Fruit fly (Drosophila melanogaster) whole organism, prepupa: ENCODE measurements around the gene CG12662.
A peak's percentile ranks its signal among the peaks of the same experiment; 100 is the strongest.

Experiments used
- Blimp-1 ChIP-seq: fragments of 200-800 bp; sonication (Bioruptor generic); optimal IDR thresholded peaks from 3 replicates; lab custom pipeline; 2017; ENCODE audit warnings: missing biosample characterization, missing genetic modification characterization, mild to moderate bottlenecking, moderate library complexity, missing genetic modification reagents
- CG11762 ChIP-seq: fragments of 200-800 bp; sonication (Bioruptor generic); optimal IDR thresholded peaks from 3 replicates; lab custom pipeline; 2016; ENCODE audit warnings: missing biosample characterization, missing genetic modification characterization; ENCODE audit not compliant: insufficient read depth
- CG15336 ChIP-seq: fragments of 200-800 bp; sonication (Bioruptor generic); IDR thresholded peaks from 2 replicates; pipeline ENCODE4 v1.3.6; 2022; ENCODE audit warnings: missing biosample characterization, missing genetic modification characterization
- CG1621 ChIP-seq: fragments of 200-800 bp; sonication (Bioruptor generic); optimal IDR thresholded peaks from 3 replicates; lab custom pipeline; 2018; ENCODE audit warnings: missing biosample characterization, mild to moderate bottlenecking, missing genetic modification characterization
- CG16779 ChIP-seq: fragments of 200-800 bp; sonication (Bioruptor generic); optimal IDR thresholded peaks from 3 replicates; lab custom pipeline; 2017; ENCODE audit warnings: missing biosample characterization, mild to moderate bottlenecking, missing genetic modification characterization
- CG31627 ChIP-seq: fragments of 200-800 bp; sonication (Bioruptor generic); optimal IDR thresholded peaks from 3 replicates; lab custom pipeline; 2016; ENCODE audit warnings: missing biosample characterization, missing genetic modification characterization
- CG34406 ChIP-seq: fragments of 200-800 bp; sonication (Bioruptor generic); optimal IDR thresholded peaks from 3 replicates; lab custom pipeline; 2016; ENCODE audit warnings: missing biosample characterization, missing genetic modification characterization
- CG4318 ChIP-seq: fragments of 200-800 bp; sonication (Bioruptor generic); optimal IDR thresholded peaks from 3 replicates; lab custom pipeline; 2017; ENCODE audit warnings: missing biosample characterization, mild to moderate bottlenecking, missing genetic modification characterization
- CG6163 ChIP-seq: fragments of 200-800 bp; sonication (Bioruptor generic); IDR thresholded peaks from 3 replicates; pipeline ENCODE4 v1.3.6; 2022; ENCODE audit warnings: missing biosample characterization, missing genetic modification characterization
- CG6276 ChIP-seq: fragments of 200-800 bp; sonication (Bioruptor generic); optimal IDR thresholded peaks from 2 replicates; lab custom pipeline; 2017; ENCODE audit warnings: missing biosample characterization, mild to moderate bottlenecking, missing genetic modification characterization
- CG6792 ChIP-seq: fragments of 200-800 bp; sonication (Bioruptor generic); optimal IDR thresholded peaks from 3 replicates; lab custom pipeline; 2016; ENCODE audit warnings: missing biosample characterization, missing genetic modification characterization
- CG6808 ChIP-seq: fragments of 200-800 bp; sonication (Bioruptor generic); optimal IDR thresholded peaks from 3 replicates; lab custom pipeline; 2017; ENCODE audit warnings: missing biosample characterization, missing genetic modification characterization, mild to moderate bottlenecking, moderate library complexity, missing genetic modification reagents
- CG6854 ChIP-seq: fragments of 200-800 bp; sonication (Bioruptor generic); optimal IDR thresholded peaks from 2 replicates; lab custom pipeline; 2017; ENCODE audit warnings: missing biosample characterization, mild to moderate bottlenecking, missing genetic modification characterization
- CG8319 ChIP-seq: fragments of 200-800 bp; sonication (Bioruptor generic); optimal IDR thresholded peaks from 3 replicates; lab custom pipeline; 2016; ENCODE audit warnings: missing biosample characterization, missing genetic modification characterization
- CG9139 ChIP-seq: fragments of 200-800 bp; sonication (Bioruptor generic); optimal IDR thresholded peaks from 3 replicates; lab custom pipeline; 2017; ENCODE audit warnings: missing biosample characterization, mild to moderate bottlenecking, missing genetic modification characterization
- Eip78C ChIP-seq: fragments of 200-800 bp; sonication (Bioruptor generic); peaks from one replicate; lab custom pipeline; 2016; ENCODE audit warnings: missing biosample characterization, missing genetic modification characterization
- Eip93F ChIP-seq: fragments of 200-800 bp; sonication (Bioruptor generic); optimal IDR thresholded peaks from 2 replicates; lab custom pipeline; 2016; ENCODE audit warnings: missing biosample characterization, mild to moderate bottlenecking, missing genetic modification characterization
- Ets21C ChIP-seq: fragments of 200-800 bp; sonication (Bioruptor generic); optimal IDR thresholded peaks from 3 replicates; lab custom pipeline; 2016; ENCODE audit warnings: missing biosample characterization, missing genetic modification characterization
- Ets96B ChIP-seq: fragments of 200-800 bp; optimal IDR thresholded peaks from 2 replicates; lab custom pipeline; 2019; ENCODE audit warnings: missing biosample characterization, mild to moderate bottlenecking, missing genetic modification characterization, moderate library complexity
- Hr39 ChIP-seq: fragments of 200-800 bp; sonication (Bioruptor generic); optimal IDR thresholded peaks from 2 replicates; lab custom pipeline; 2016; ENCODE audit warnings: missing biosample characterization, missing genetic modification characterization
- Lpt ChIP-seq: fragments of 200-800 bp; sonication (Bioruptor generic); optimal IDR thresholded peaks from 3 replicates; lab custom pipeline; 2016; ENCODE audit warnings: missing biosample characterization, missing genetic modification characterization
- Met ChIP-seq: fragments of 200-800 bp; sonication (Bioruptor generic); optimal IDR thresholded peaks from 3 replicates; lab custom pipeline; 2016; ENCODE audit warnings: missing biosample characterization, missing genetic modification characterization
- OdsH ChIP-seq: fragments of 200-800 bp; sonication (Bioruptor generic); optimal IDR thresholded peaks from 3 replicates; lab custom pipeline; 2016; ENCODE audit warnings: missing biosample characterization, missing genetic modification characterization
- Smox ChIP-seq: fragments of 200-800 bp; sonication (Bioruptor generic); optimal IDR thresholded peaks from 3 replicates; lab custom pipeline; 2016; ENCODE audit warnings: missing biosample characterization, missing genetic modification characterization
- Sox102F ChIP-seq: fragments of 200-800 bp; sonication (Bioruptor generic); optimal IDR thresholded peaks from 2 replicates; lab custom pipeline; 2016; ENCODE audit warnings: missing biosample characterization, mild to moderate bottlenecking, missing genetic modification characterization
- Sox14 ChIP-seq: fragments of 200-800 bp; sonication (Bioruptor generic); optimal IDR thresholded peaks from 3 replicates; lab custom pipeline; 2016; ENCODE audit warnings: missing biosample characterization, missing genetic modification characterization
- Sox15 ChIP-seq: fragments of 200-800 bp; sonication (Bioruptor generic); optimal IDR thresholded peaks from 3 replicates; lab custom pipeline; 2016; ENCODE audit warnings: missing biosample characterization, missing genetic modification characterization
- achi ChIP-seq: fragments of 200-800 bp; sonication (Bioruptor generic); optimal IDR thresholded peaks from 3 replicates; lab custom pipeline; 2016; ENCODE audit warnings: missing biosample characterization, missing genetic modification characterization
- acj6 ChIP-seq: fragments of 200-800 bp; sonication (Bioruptor generic); optimal IDR thresholded peaks from 3 replicates; lab custom pipeline; 2016; ENCODE audit warnings: missing biosample characterization, missing genetic modification characterization
- cyc ChIP-seq: fragments of 200-800 bp; sonication (Bioruptor generic); optimal IDR thresholded peaks from 3 replicates; lab custom pipeline; 2016; ENCODE audit warnings: missing biosample characterization, missing genetic modification characterization
- dsx ChIP-seq: fragments of 200-800 bp; optimal IDR thresholded peaks from 3 replicates; lab custom pipeline; 2019; ENCODE audit warnings: missing biosample characterization, mild to moderate bottlenecking, missing genetic modification characterization, moderate library complexity; ENCODE audit not compliant: poor library complexity, severe bottlenecking
- eg ChIP-seq: fragments of 200-800 bp; sonication (Bioruptor generic); IDR thresholded peaks from 3 replicates; pipeline ENCODE4 v1.3.6; 2022; ENCODE audit warnings: missing biosample characterization, missing genetic modification characterization
- esn ChIP-seq: fragments of 200-800 bp; sonication (Bioruptor generic); optimal IDR thresholded peaks from 2 replicates; lab custom pipeline; 2016; ENCODE audit warnings: missing biosample characterization, mild to moderate bottlenecking, missing genetic modification characterization, moderate library complexity
- fkh ChIP-seq: fragments of 200-800 bp; sonication (Bioruptor generic); optimal IDR thresholded peaks from 3 replicates; lab custom pipeline; 2017; ENCODE audit warnings: missing biosample characterization, mild to moderate bottlenecking, missing genetic modification characterization, moderate library complexity
- lz ChIP-seq: fragments of 200-800 bp; sonication (Bioruptor generic); optimal IDR thresholded peaks from 3 replicates; lab custom pipeline; 2016; ENCODE audit warnings: missing biosample characterization, missing genetic modification characterization
- pdm3 ChIP-seq: fragments of 200-800 bp; sonication (Bioruptor generic); optimal IDR thresholded peaks from 3 replicates; lab custom pipeline; 2016; ENCODE audit warnings: missing biosample characterization, missing genetic modification characterization
- svp ChIP-seq: fragments of 200-800 bp; sonication (Bioruptor generic); peaks from one replicate; lab custom pipeline; 2016; ENCODE audit warnings: missing biosample characterization, missing genetic modification characterization
- topi ChIP-seq: fragments of 200-800 bp; sonication (Bioruptor generic); optimal IDR thresholded peaks from 3 replicates; lab custom pipeline; 2016; ENCODE audit warnings: missing biosample characterization, missing genetic modification characterization
- vri ChIP-seq: fragments of 200-800 bp; sonication (Bioruptor generic); optimal IDR thresholded peaks from 3 replicates; lab custom pipeline; 2016; ENCODE audit warnings: missing biosample characterization, mild to moderate bottlenecking, missing genetic modification characterization

Gene CG12662

DNA sequence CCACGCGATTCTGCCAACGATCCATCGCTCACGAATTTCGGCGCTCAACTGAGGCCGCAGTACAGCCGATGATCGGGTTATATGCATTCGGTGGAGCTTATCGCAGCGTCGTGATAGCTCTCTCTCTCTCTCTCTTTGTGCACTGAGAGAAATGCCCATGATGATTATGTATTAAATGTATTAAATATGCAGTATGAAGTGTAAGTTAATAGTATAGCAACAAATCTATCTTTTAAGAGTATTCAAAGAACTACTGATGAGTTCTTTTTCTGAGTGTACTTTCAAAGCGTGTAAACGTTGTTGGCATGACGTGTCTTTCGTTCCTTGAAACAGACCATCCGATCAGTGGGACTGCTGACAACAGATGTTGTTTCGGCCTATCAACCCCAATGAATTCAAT lies 10.0 kb downstream of the CG12662 start, which contains the start of gene CG10962 (continued):
- TF ChIP-seq CG6163 (GFP tag; lab: Robert Waterston, UW), result peak; percentile 92
- peak; percentile 79 for TF ChIP-seq CG34406 (GFP tag; lab: Kevin White, UChicago)
- TF ChIP-seq Ets21C (GFP tag; lab: Kevin White, UChicago), result peak; percentile 78
- TF ChIP-seq achi (GFP tag; lab: Kevin White, UChicago), result peak; percentile 67
- TF ChIP-seq lz (GFP tag; lab: Kevin White, UChicago), result peak; percentile 89
- peak; percentile 30 for TF ChIP-seq CG4318 (GFP tag; lab: Kevin White, UChicago)
- TF ChIP-seq CG9139, result peak; percentile 40
- TF ChIP-seq Blimp-1 (GFP tag; lab: Kevin White, UChicago), result peak; percentile 73
- TF ChIP-seq CG8319, result peak; percentile 63
- TF ChIP-seq Sox15, result peak; percentile 69
- TF ChIP-seq cyc, result peak; percentile 89
- peak; percentile 77 for TF ChIP-seq dsx (GFP tag; lab: Kevin White, UChicago)
- TF ChIP-seq CG1621 (tag; lab: Kevin White, UChicago), result peak; percentile 60
- peak; percentile 33 for TF ChIP-seq Lpt (GFP tag; lab: Kevin White, UChicago)
- TF ChIP-seq eg (GFP tag; lab: Robert Waterston, UW), result peak; percentile 69
- peak; percentile 91 for TF ChIP-seq topi (GFP tag; lab: Kevin White, UChicago)
- peak; percentile 51 for TF ChIP-seq CG6808
- TF ChIP-seq Sox14, result peak; percentile 86
- TF ChIP-seq Smox (GFP tag; lab: Kevin White, UChicago), result peak; percentile 87
- TF ChIP-seq esn (GFP tag; lab: Kevin White, UChicago), result peak; percentile 92
- peak; percentile 86 for TF ChIP-seq vri (GFP tag; lab: Kevin White, UChicago)
- TF ChIP-seq, all 60 proteins: peak for 57

DNA sequence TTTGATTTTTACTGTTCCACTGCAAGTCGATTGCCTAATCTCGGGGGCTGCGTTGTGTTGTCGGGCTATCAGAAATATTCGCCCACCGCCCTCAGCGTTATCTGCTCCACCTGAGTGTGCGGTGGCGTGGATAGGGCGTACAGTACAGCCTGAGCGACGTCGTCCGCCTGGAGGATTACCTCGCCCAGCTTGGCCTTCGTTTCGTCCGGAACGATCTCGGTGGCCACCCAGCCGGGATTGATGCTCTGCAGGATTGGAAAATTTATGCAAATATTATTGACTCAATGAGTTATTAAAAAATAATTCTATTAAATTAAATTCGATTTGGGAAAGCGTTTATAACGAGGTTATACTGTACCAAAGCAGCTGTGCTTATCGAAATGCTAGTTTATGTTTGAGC lies 11.1 kb downstream of the CG12662 start:
- no peak for TF ChIP-seq Lpt (GFP tag; lab: Kevin White, UChicago)
- no peak for TF ChIP-seq CG11762 (GFP tag; lab: Kevin White, UChicago)
- TF ChIP-seq OdsH (GFP tag; lab: Kevin White, UChicago), result peak; percentile 4
- peak; percentile 17 for TF ChIP-seq CG6792 (GFP tag; lab: Kevin White, UChicago)
- peak; percentile 36 for TF ChIP-seq Hr39 (GFP tag; lab: Kevin White, UChicago)
- peak; percentile 13 for TF ChIP-seq Sox102F
- TF ChIP-seq Met (GFP tag; lab: Kevin White, UChicago), result peak; percentile 40
- peak; percentile 31 for TF ChIP-seq acj6 (GFP tag; lab: Kevin White, UChicago)
- TF ChIP-seq Eip78C (GFP tag; lab: Kevin White, UChicago), result peak; percentile 41
- peak; percentile 30 for TF ChIP-seq lz (GFP tag; lab: Kevin White, UChicago)
- peak; percentile 10 for TF ChIP-seq Sox15
- TF ChIP-seq CG15336, result no peak
- TF ChIP-seq CG34406 (GFP tag; lab: Kevin White, UChicago), result peak; percentile 7
- no peak for TF ChIP-seq CG6854
- no peak for TF ChIP-seq CG16779 (tag; lab: Kevin White, UChicago)
- peak; percentile 5 for TF ChIP-seq pdm3
- peak; percentile 36 for TF ChIP-seq CG31627 (GFP tag; lab: Kevin White, UChicago)
- no peak for TF ChIP-seq Eip93F (GFP tag; lab: Kevin White, UChicago)
- peak; percentile 39 for TF ChIP-seq esn (GFP tag; lab: Kevin White, UChicago)
- TF ChIP-seq vri (GFP tag; lab: Kevin White, UChicago), result peak; percentile 74
- peak; percentile 22; the same call in 1 of the 3 replicates for TF ChIP-seq CG6163 (GFP tag; lab: Robert Waterston, UW)
- TF ChIP-seq CG6276 (GFP tag; lab: Kevin White, UChicago), result no peak
- TF ChIP-seq svp (GFP tag; lab: Kevin White, UChicago), result peak; percentile 78
- no peak for TF ChIP-seq fkh (GFP tag; lab: Kevin White, UChicago)
- peak; percentile 40 for TF ChIP-seq Smox (GFP tag; lab: Kevin White, UChicago)
- no peak for TF ChIP-seq Ets96B (tag; lab: Kevin White, UChicago)
- peak; percentile 0 for TF ChIP-seq cyc
